Fruit fly (Drosophila melanogaster) whole organism, embryonic: ENCODE measurements around the gene CG34242.
A peak's percentile ranks its signal among the peaks of the same experiment; 100 is the strongest.

ENCODE experiments used
- Adf1 ChIP-seq: fragments of 200-800 bp; sonication (Bioruptor generic); IDR thresholded peaks from 2 replicates; pipeline ENCODE4 v1.3.6; 2022; ENCODE audit warnings: missing biosample characterization, missing genetic modification characterization
- Awh ChIP-seq: fragments of 200-800 bp; sonication (Bioruptor generic); IDR thresholded peaks from 2 replicates; pipeline ENCODE4, ENCODE4 v1.3.6; 2022; ENCODE audit warnings: missing biosample characterization, missing genetic modification characterization
- Bgb ChIP-seq: fragments of 200-800 bp; sonication (Bioruptor generic); IDR thresholded peaks from 2 replicates; pipeline ENCODE4 v1.3.6; 2022; ENCODE audit warnings: missing biosample characterization, missing genetic modification characterization; ENCODE audit not compliant: partially characterized antibody
- CG10209 ChIP-seq: fragments of 200-800 bp; sonication (Bioruptor generic); optimal IDR thresholded peaks from 3 replicates; lab custom pipeline; 2017; ENCODE audit warnings: missing biosample characterization, mild to moderate bottlenecking, missing genetic modification characterization, missing genetic modification reagents
- CG10959 ChIP-seq: fragments of 200-800 bp; sonication (Bioruptor generic); IDR thresholded peaks from 2 replicates; pipeline ENCODE4 v1.3.6; 2022; ENCODE audit warnings: missing biosample characterization, missing genetic modification characterization
- CG11085 ChIP-seq: fragments of 200-800 bp; sonication (Bioruptor generic); IDR thresholded peaks from 2 replicates; pipeline ENCODE4 v1.3.6; 2022; ENCODE audit warnings: missing biosample characterization, missing genetic modification characterization
- CG11504 ChIP-seq: fragments of 200-800 bp; sonication (Bioruptor generic); optimal IDR thresholded peaks from 3 replicates; lab custom pipeline; 2019; ENCODE audit warnings: missing biosample characterization, mild to moderate bottlenecking, missing genetic modification characterization, moderate library complexity
- CG12071 ChIP-seq: fragments of 200-800 bp; sonication (Bioruptor generic); optimal IDR thresholded peaks from 3 replicates; lab custom pipeline; 2018; ENCODE audit warnings: missing biosample characterization, mild to moderate bottlenecking, missing genetic modification characterization
- CG12659 ChIP-seq: fragments of 200-800 bp; sonication (Bioruptor generic); optimal IDR thresholded peaks from 3 replicates; lab custom pipeline; 2017; ENCODE audit warnings: mild to moderate bottlenecking, missing biosample characterization, missing genetic modification reagents, missing genetic modification characterization
- CG12942 ChIP-seq: fragments of 200-800 bp; sonication (Bioruptor generic); optimal IDR thresholded peaks from 3 replicates; lab custom pipeline; 2016; ENCODE audit warnings: missing biosample characterization, missing genetic modification characterization
- CG13424 ChIP-seq: fragments of 200-800 bp; sonication (Bioruptor generic); optimal IDR thresholded peaks from 2 replicates; lab custom pipeline; 2019; ENCODE audit warnings: missing biosample characterization, mild to moderate bottlenecking, missing genetic modification characterization, moderate library complexity
- CG1647 ChIP-seq: fragments of 200-800 bp; sonication (Bioruptor generic); optimal IDR thresholded peaks from 3 replicates; lab custom pipeline; 2016; ENCODE audit warnings: missing biosample characterization, missing genetic modification characterization
- CG18619 ChIP-seq: fragments of 200-800 bp; sonication (Bioruptor generic); optimal IDR thresholded peaks from 3 replicates; lab custom pipeline; 2017; ENCODE audit warnings: missing biosample characterization, mild to moderate bottlenecking, missing genetic modification characterization
- CG2712 ChIP-seq: fragments of 200-800 bp; optimal IDR thresholded peaks from 3 replicates; lab custom pipeline; 2019; ENCODE audit warnings: missing biosample characterization, mild to moderate bottlenecking, missing genetic modification characterization, moderate library complexity
- CG6175 ChIP-seq: fragments of 200-800 bp; sonication (Bioruptor generic); IDR thresholded peaks from 3 replicates; pipeline ENCODE4 v1.3.6; 2022; ENCODE audit warnings: missing biosample characterization, missing genetic modification characterization
- CG7271 ChIP-seq: fragments of 200-800 bp; sonication (Bioruptor generic); optimal IDR thresholded peaks from 2 replicates; lab custom pipeline; 2018; ENCODE audit warnings: missing biosample characterization, mild to moderate bottlenecking, missing genetic modification characterization, moderate library complexity
- CG8359 ChIP-seq: fragments of 200-800 bp; sonication (Bioruptor generic); optimal IDR thresholded peaks from 2 replicates; lab custom pipeline; 2017; ENCODE audit warnings: missing biosample characterization, mild to moderate bottlenecking, missing genetic modification characterization, borderline replicate concordance
- CG9727 ChIP-seq: fragments of 200-800 bp; sonication (Bioruptor generic); optimal IDR thresholded peaks from 3 replicates; lab custom pipeline; 2017; ENCODE audit warnings: missing biosample characterization, mild to moderate bottlenecking, missing genetic modification characterization
- CG9797 ChIP-seq: fragments of 200-800 bp; sonication (Bioruptor generic); optimal IDR thresholded peaks from 3 replicates; lab custom pipeline; 2018; ENCODE audit warnings: missing biosample characterization, mild to moderate bottlenecking, missing genetic modification characterization
- Camta ChIP-seq: fragments of 200-800 bp; sonication (Bioruptor generic); optimal IDR thresholded peaks from 2 replicates; lab custom pipeline; 2016; ENCODE audit warnings: missing biosample characterization, missing genetic modification characterization
- Dp ChIP-seq: fragments of 200-800 bp; sonication (Bioruptor generic); optimal IDR thresholded peaks from 2 replicates; lab custom pipeline; 2018; ENCODE audit warnings: missing biosample characterization, mild to moderate bottlenecking, missing genetic modification characterization, moderate library complexity
- Dref ChIP-seq: fragments of 200-800 bp; sonication (Bioruptor generic); IDR thresholded peaks from 2 replicates; pipeline ENCODE4 v1.3.6; 2022; ENCODE audit warnings: missing biosample characterization, missing genetic modification characterization
- Drgx ChIP-seq: fragments of 200-800 bp; sonication (Bioruptor generic); IDR thresholded peaks from 2 replicates; pipeline ENCODE4 v1.3.6; 2022; ENCODE audit warnings: missing biosample characterization, missing genetic modification characterization
- E2f1 ChIP-seq: fragments of 200-800 bp; sonication (Bioruptor generic); IDR thresholded peaks from 2 replicates; pipeline ENCODE4 v1.3.6; 2022; ENCODE audit warnings: missing biosample characterization, missing genetic modification characterization
- HLH4C ChIP-seq: fragments of 200-800 bp; sonication (Bioruptor generic); IDR thresholded peaks from 3 replicates; pipeline ENCODE4 v1.3.6; 2022; ENCODE audit warnings: missing biosample characterization, missing genetic modification characterization; ENCODE audit not compliant: partially characterized antibody
- Hey ChIP-seq: fragments of 200-800 bp; sonication (Bioruptor generic); optimal IDR thresholded peaks from 3 replicates; lab custom pipeline; 2018; ENCODE audit warnings: missing biosample characterization, mild to moderate bottlenecking, missing genetic modification characterization
- Hmr ChIP-seq: fragments of 200-800 bp; sonication (Bioruptor generic); optimal IDR thresholded peaks from 3 replicates; lab custom pipeline; 2017; ENCODE audit warnings: mild to moderate bottlenecking, missing biosample characterization, missing genetic modification reagents, missing genetic modification characterization
- Hmx ChIP-seq: fragments of 200-800 bp; sonication (Bioruptor generic); optimal IDR thresholded peaks from 2 replicates; lab custom pipeline; 2016; ENCODE audit warnings: missing biosample characterization, missing genetic modification characterization
- Lpt ChIP-seq: fragments of >200 bp; optimal IDR thresholded peaks from 2 replicates; lab custom pipeline; 2018; ENCODE audit warnings: missing biosample characterization, missing genetic modification characterization
- MESR4 ChIP-seq: fragments of 200-800 bp; sonication (Bioruptor generic); optimal IDR thresholded peaks from 2 replicates; lab custom pipeline; 2018; ENCODE audit warnings: missing biosample characterization, mild to moderate bottlenecking, missing genetic modification characterization, moderate library complexity
- Rfx ChIP-seq: fragments of 200-800 bp; sonication (Bioruptor generic); IDR thresholded peaks from 2 replicates; pipeline ENCODE4 v1.3.6; 2022; ENCODE audit warnings: missing biosample characterization, missing genetic modification characterization
- Rx ChIP-seq: fragments of 200-800 bp; sonication (Bioruptor generic); IDR thresholded peaks from 2 replicates; pipeline ENCODE4 v1.3.6; 2022; ENCODE audit warnings: missing biosample characterization, missing genetic modification characterization
- Spps ChIP-seq: fragments of 200-800 bp; sonication (Bioruptor generic); optimal IDR thresholded peaks from 2 replicates; lab custom pipeline; 2018; ENCODE audit warnings: missing biosample characterization, mild to moderate bottlenecking, missing genetic modification characterization
- YL-1 ChIP-seq: fragments of 200-800 bp; sonication (Bioruptor generic); optimal IDR thresholded peaks from 3 replicates; lab custom pipeline; 2017; ENCODE audit warnings: missing biosample characterization, mild to moderate bottlenecking, missing genetic modification characterization
- br ChIP-seq: fragments of >200 bp; optimal IDR thresholded peaks from 2 replicates; lab custom pipeline; 2017
- croc ChIP-seq: fragments of 200-800 bp; sonication (Bioruptor generic); conservative IDR thresholded peaks from 3 replicates; pipeline ENCODE4 v1.3.6; 2022; ENCODE audit warnings: missing biosample characterization, missing genetic modification characterization
- cwo ChIP-seq: fragments of 200-800 bp; sonication (Bioruptor generic); optimal IDR thresholded peaks from 3 replicates; lab custom pipeline; 2017; ENCODE audit warnings: missing biosample characterization, missing genetic modification characterization, mild to moderate bottlenecking, moderate library complexity, missing genetic modification reagents
- dmrt99B ChIP-seq: fragments of 200-800 bp; sonication (Bioruptor generic); optimal IDR thresholded peaks from 2 replicates; lab custom pipeline; 2018; ENCODE audit warnings: missing biosample characterization, mild to moderate bottlenecking, missing genetic modification characterization, moderate library complexity
- fd96Cb ChIP-seq: fragments of 200-800 bp; sonication (Bioruptor generic); optimal IDR thresholded peaks from 2 replicates; lab custom pipeline; 2018; ENCODE audit warnings: missing biosample characterization, mild to moderate bottlenecking, missing genetic modification characterization, moderate library complexity
- grn ChIP-seq: fragments of 200-800 bp; sonication (Bioruptor generic); optimal IDR thresholded peaks from 3 replicates; lab custom pipeline; 2017; ENCODE audit warnings: missing biosample characterization, missing genetic modification characterization
- gro ChIP-seq: fragments of 200-800 bp; sonication (Bioruptor generic); optimal IDR thresholded peaks from 2 replicates; lab custom pipeline; 2016; ENCODE audit warnings: missing biosample characterization, missing genetic modification characterization
- hbn ChIP-seq: fragments of 200-800 bp; sonication (Bioruptor generic); IDR thresholded peaks from 2 replicates; pipeline ENCODE4 v1.3.6; 2022; ENCODE audit warnings: missing biosample characterization, missing genetic modification characterization; ENCODE audit not compliant: partially characterized antibody
- inv ChIP-seq: fragments of 200-800 bp; sonication (Bioruptor generic); IDR thresholded peaks from 2 replicates; pipeline ENCODE4 v1.3.6; 2022; ENCODE audit warnings: missing biosample characterization, missing genetic modification characterization; ENCODE audit not compliant: partially characterized antibody
- nmo ChIP-seq: fragments of 200-800 bp; sonication (Bioruptor generic); optimal IDR thresholded peaks from 2 replicates; lab custom pipeline; 2018; ENCODE audit warnings: missing biosample characterization, mild to moderate bottlenecking, missing genetic modification characterization, moderate library complexity
- prd ChIP-seq, 3 experiments: fragments of >200 bp in 2 of 3; fragments of 200-800 bp in 1 of 3; sonication (Bioruptor generic) in 1 of 3; optimal IDR thresholded peaks in 2 of 3; IDR thresholded peaks in 1 of 3; 2 replicates in 2 of 3; 3 replicates in 1 of 3; pipeline versions ENCODE4 v1.3.6 to Lab custom; 2017 to 2022; ENCODE audit warnings: missing biosample characterization in 1 of 3, missing genetic modification characterization in 1 of 3
- row ChIP-seq: fragments of 200-800 bp; sonication (Bioruptor generic); IDR thresholded peaks from 3 replicates; pipeline ENCODE4 v1.3.6; 2022; ENCODE audit warnings: missing biosample characterization, missing genetic modification characterization
- sd ChIP-seq: fragments of 200-800 bp; sonication (Bioruptor generic); optimal IDR thresholded peaks from 3 replicates; lab custom pipeline; 2018; ENCODE audit warnings: missing biosample characterization, mild to moderate bottlenecking, missing genetic modification characterization, moderate library complexity
- sima ChIP-seq: fragments of 200-800 bp; sonication (Bioruptor generic); optimal IDR thresholded peaks from 2 replicates; lab custom pipeline; 2016; ENCODE audit warnings: missing biosample characterization, missing genetic modification characterization
- stwl ChIP-seq: fragments of 200-800 bp; sonication (Bioruptor generic); optimal IDR thresholded peaks from 3 replicates; lab custom pipeline; 2018; ENCODE audit warnings: missing biosample characterization, mild to moderate bottlenecking, missing genetic modification characterization, moderate library complexity
- tup ChIP-seq: fragments of 200-800 bp; sonication (Bioruptor generic); optimal IDR thresholded peaks from 2 replicates; lab custom pipeline; 2016; ENCODE audit warnings: missing biosample characterization, mild to moderate bottlenecking, missing genetic modification characterization, moderate library complexity
- yki ChIP-seq: fragments of >200 bp; optimal IDR thresholded peaks from 3 replicates; lab custom pipeline; 2018

The CG34242 gene

dm6 chr3L:12537123-12537522 is 3.3 kb downstream of the CG34242 start, which contains the start of gene CG4069 (continued):
- TF ChIP-seq Drgx = no peak
- no peak for TF ChIP-seq hbn (GFP tag; lab: Robert Waterston, UW)
- no peak for TF ChIP-seq Camta (GFP tag; lab: Kevin White, UChicago)
- no peak for TF ChIP-seq CG12659 (GFP tag; lab: Kevin White, UChicago)
- TF ChIP-seq dmrt99B = no peak
- no peak for TF ChIP-seq CG6175 (GFP tag; lab: Robert Waterston, UW)
- no peak for TF ChIP-seq CG12071
- no peak for TF ChIP-seq Hmr
- no peak for TF ChIP-seq CG2712
- TF ChIP-seq CG9797 (GFP tag; lab: Kevin White, UChicago) = peak; percentile 45
- no peak for TF ChIP-seq sima (GFP tag; lab: Kevin White, UChicago)
- TF ChIP-seq MESR4 (GFP tag; lab: Kevin White, UChicago) = peak; percentile 40
- TF ChIP-seq CG11085 (GFP tag; lab: Robert Waterston, UW) = no peak
- no peak for TF ChIP-seq CG8359 (GFP tag; lab: Kevin White, UChicago)
- peak; percentile 47 for TF ChIP-seq YL-1 (GFP tag; lab: Kevin White, UChicago)
- TF ChIP-seq Awh (GFP tag; lab: Robert Waterston, UW) = no peak
- TF ChIP-seq Rfx (GFP tag; lab: Robert Waterston, UW) = no peak
- no peak for TF ChIP-seq Bgb (GFP tag; lab: Robert Waterston, UW)
- TF ChIP-seq CG1647 (GFP tag; lab: Kevin White, UChicago) = no peak
- no peak for TF ChIP-seq CG13424 (tag; lab: Kevin White, UChicago)
- TF ChIP-seq Adf1 (GFP tag; lab: Robert Waterston, UW) = no peak
- TF ChIP-seq sd = no peak
- TF ChIP-seq Dp (GFP tag; lab: Kevin White, UChicago) = peak; percentile 97
- no peak for TF ChIP-seq croc (GFP tag; lab: Robert Waterston, UW)
- no peak for TF ChIP-seq CG7271 (tag; lab: Kevin White, UChicago)
- no peak for TF ChIP-seq inv (GFP tag; lab: Robert Waterston, UW)
- no peak for TF ChIP-seq CG11504 (tag; lab: Kevin White, UChicago)
- no peak for TF ChIP-seq HLH4C (GFP tag; lab: Robert Waterston, UW)
- TF ChIP-seq br = no peak
- TF ChIP-seq CG9727 (GFP tag; lab: Kevin White, UChicago) = no peak
- no peak for TF ChIP-seq CG10959 (GFP tag; lab: Robert Waterston, UW)
- TF ChIP-seq CG10209 (GFP tag; lab: Kevin White, UChicago) = no peak
- peak; percentile 85 for TF ChIP-seq cwo (GFP tag; lab: Kevin White, UChicago)
- TF ChIP-seq tup (GFP tag; lab: Kevin White, UChicago) = no peak
- peak; percentile 13 for TF ChIP-seq nmo (GFP tag; lab: Kevin White, UChicago)
- TF ChIP-seq CG12942 (GFP tag; lab: Kevin White, UChicago) = no peak
- TF ChIP-seq prd (optimal IDR thresholded peaks at IDR 0.05; lab: Kevin White, UChicago) = no peak
- TF ChIP-seq prd (GFP tag; IDR thresholded peaks at IDR 0.05; lab: Robert Waterston, UW) = no peak
- no peak for TF ChIP-seq CG18619 (GFP tag; lab: Kevin White, UChicago)
- TF ChIP-seq Spps (tag; lab: Kevin White, UChicago) = no peak
- peak; percentile 14 for TF ChIP-seq stwl (tag; lab: Kevin White, UChicago)
- TF ChIP-seq grn (GFP tag; lab: Kevin White, UChicago) = no peak
- no peak for TF ChIP-seq Hey (tag; lab: Kevin White, UChicago)
- TF ChIP-seq Hmx (GFP tag; lab: Kevin White, UChicago) = no peak
- TF ChIP-seq yki = no peak
- TF ChIP-seq E2f1 (GFP tag; lab: Robert Waterston, UW) = no peak
- TF ChIP-seq gro = no peak
- no peak for TF ChIP-seq row
- TF ChIP-seq Rx = no peak
- TF ChIP-seq fd96Cb (tag; lab: Kevin White, UChicago) = no peak
- TF ChIP-seq Lpt = no peak
- TF ChIP-seq Dref = no peak
